Fruit fly (Drosophila melanogaster) whole organism: Measurements from ENCODE around the gene Exo70.
A peak's percentile ranks its signal among the peaks of the same experiment; 100 is the strongest.

Experiments
- CG8478 ChIP-seq: fragments of >200 bp; optimal IDR thresholded peaks from 2 replicates; lab custom pipeline; 2018; ENCODE audit warnings: inconsistent platforms
- Dll ChIP-seq: fragments of >200 bp; optimal IDR thresholded peaks from 2 replicates; lab custom pipeline; 2017
- EcR ChIP-seq, 2 experiments: fragments of >200 bp; optimal IDR thresholded peaks; 2 replicates each; lab custom pipeline; 2017; ENCODE audit warnings: missing biosample characterization in 2 of 2, missing genetic modification characterization in 2 of 2, missing genetic modification reagents in 2 of 2
- pan ChIP-seq: fragments of >200 bp; optimal IDR thresholded peaks from 2 replicates; lab custom pipeline; 2017
- psq ChIP-seq: fragments of >200 bp; optimal IDR thresholded peaks from 2 replicates; lab custom pipeline; 2017
- usp ChIP-seq: fragments of >200 bp; optimal IDR thresholded peaks from 2 replicates; lab custom pipeline; 2017; ENCODE audit warnings: missing biosample characterization, missing genetic modification characterization, mixed read lengths

Gene Exo70

DNA sequence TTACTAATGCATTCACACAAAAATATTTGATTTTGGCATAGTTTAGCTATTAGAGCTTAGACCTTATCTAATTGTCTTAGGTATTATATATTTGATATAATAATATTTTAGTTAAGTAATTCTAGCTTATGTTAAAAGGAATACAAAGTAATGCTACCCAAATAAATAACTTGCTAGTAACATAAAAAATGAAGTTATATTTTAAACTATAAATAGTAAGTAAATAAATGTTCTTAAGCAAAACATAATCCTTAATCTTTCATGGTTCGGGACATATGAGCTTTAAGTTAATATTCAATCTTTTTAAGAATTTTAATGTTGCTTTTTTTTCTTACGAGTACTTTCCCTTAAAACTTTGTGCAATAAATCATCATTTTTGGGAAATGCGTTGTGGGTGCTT lies 11.5 kb downstream of the Exo70 start:
- TF ChIP-seq Dll (lab: Kevin White, UChicago) (no peak), psq (lab: Kevin White, UChicago) (no peak), CG8478 (lab: Kevin White, UChicago) (no peak), pan (lab: Kevin White, UChicago) (no peak), usp (GFP tag; lab: Kevin White, UChicago) (no peak), EcR (GFP tag; optimal IDR thresholded peaks at IDR 0.05; lab: Kevin White, UChicago) (no peak)

DNA sequence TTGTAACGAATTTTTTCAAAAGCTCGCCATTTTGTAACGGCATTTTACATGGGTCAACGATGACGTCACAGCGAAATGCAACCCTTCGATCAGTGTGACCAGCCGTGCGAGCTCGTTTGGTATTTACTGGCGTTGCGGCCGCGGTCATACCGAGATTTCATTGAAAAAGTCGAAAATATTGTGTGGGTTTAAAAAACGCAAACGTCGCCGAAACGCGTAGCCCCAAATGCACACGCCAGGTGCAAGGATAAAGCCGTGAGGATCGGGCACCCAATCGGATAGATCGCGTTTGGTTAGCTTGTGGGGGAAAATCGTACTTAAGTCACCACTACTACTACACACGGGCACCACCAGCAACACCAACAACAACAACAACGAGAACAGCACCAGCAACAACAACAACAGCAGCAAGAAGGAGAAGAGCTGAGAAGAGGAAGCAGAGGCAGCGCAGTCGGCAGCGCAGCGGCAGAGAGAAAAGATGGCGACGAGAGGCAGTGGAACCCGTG lies 13.2 kb downstream of the Exo70 start, which contains the start of gene Cbl:
Gene Cbl (plus strand): TSS at position 124 of the 506 bp plus-strand sequence.
- TF ChIP-seq Dll (lab: Kevin White, UChicago) = no peak
- no peak for TF ChIP-seq usp (GFP tag; lab: Kevin White, UChicago)

DNA sequence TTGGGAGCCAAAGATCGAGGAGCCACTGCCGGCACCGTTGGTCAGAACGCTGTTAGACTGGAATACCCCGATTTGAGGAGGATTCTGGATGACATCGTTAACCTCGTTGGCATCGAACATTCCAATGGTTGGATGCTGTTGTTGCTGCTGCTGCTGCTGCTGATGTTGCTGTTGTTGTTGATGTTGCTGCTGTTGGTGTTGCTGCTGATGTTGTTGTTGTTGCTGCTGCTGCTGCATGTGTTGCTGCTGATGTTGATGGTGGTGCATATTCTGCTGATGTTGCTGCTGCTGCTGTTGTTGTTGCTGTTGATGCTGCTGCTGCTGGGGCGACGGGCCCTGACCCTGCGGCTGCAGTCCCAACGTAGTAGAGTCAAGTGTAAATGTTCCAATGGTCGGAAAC lies 25.9 kb downstream of the Exo70 start:
- no peak for TF ChIP-seq usp (GFP tag; lab: Kevin White, UChicago)
- TF ChIP-seq EcR (GFP tag; optimal IDR thresholded peaks at IDR 0.05; lab: Kevin White, UChicago) = no peak
- no peak for TF ChIP-seq psq (lab: Kevin White, UChicago)
- TF ChIP-seq CG8478 (lab: Kevin White, UChicago) = no peak
- TF ChIP-seq pan (lab: Kevin White, UChicago) = no peak
- TF ChIP-seq Dll (lab: Kevin White, UChicago) = no peak

DNA sequence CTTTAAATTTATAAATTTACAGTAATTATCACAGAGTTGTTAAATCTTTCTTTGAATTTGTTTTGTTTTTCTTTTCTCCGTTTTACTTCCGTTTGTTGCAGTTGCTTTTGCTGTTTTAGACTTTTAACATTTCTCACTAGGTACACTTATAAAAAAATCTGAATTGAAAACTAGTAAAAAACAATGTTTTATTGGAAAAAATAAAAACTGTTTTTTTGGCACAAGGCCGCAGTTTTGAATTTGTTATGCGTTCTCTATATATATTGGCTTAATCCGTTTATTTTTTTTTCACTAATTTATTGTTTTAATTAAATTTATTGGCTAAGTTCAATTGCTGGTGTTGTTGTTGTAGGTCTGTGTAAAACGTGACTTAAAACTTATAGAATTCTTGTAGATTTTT lies 28.4 kb downstream of the Exo70 start:
- TF ChIP-seq EcR (GFP tag; optimal IDR thresholded peaks at IDR 0.05; lab: Kevin White, UChicago) (no peak), pan (lab: Kevin White, UChicago) (no peak), psq (lab: Kevin White, UChicago) (no peak), CG8478 (lab: Kevin White, UChicago) (no peak), usp (GFP tag; lab: Kevin White, UChicago) (no peak), Dll (lab: Kevin White, UChicago) (no peak)

DNA sequence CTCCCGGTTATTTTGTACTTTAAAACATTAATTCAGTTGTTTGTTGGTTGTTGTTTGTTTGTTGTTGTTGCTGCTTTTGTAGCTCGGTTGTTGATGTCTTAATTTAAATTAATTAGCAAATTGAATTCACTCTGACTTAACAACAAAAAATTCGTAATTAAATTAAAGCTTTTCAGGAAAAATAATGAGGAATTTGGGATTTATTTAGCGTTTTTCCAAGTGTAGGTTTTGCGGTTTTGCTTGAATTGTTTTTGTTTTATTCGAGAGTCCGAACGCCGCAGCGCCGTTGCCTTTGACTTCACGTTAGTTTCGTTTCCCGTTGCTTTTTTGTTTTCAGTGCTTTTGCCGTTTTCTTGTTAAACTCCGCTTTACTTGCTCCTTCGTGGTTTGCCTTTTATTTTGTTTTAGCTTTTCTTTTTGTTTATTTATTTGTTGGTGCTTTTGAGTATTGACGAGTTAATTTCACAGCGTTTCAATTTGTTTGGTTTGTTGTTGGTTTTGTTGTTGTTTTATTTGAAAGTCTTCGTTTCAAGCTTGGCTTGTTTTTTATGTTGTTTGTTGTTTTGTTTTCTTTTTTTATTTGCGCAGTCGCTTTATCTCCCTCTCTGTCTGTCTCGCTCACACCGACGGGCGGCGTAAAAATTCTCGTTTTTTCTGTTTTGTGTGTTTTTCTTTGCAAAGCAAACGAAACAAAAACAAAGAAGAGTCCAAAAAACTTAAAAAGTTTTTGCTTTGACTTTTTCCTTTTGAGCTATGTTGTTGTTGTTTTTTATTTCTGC lies 29.3 kb downstream of the Exo70 start:
- TF ChIP-seq pan (lab: Kevin White, UChicago) (no peak), EcR (GFP tag; optimal IDR thresholded peaks at IDR 0.05; lab: Kevin White, UChicago) (no peak), CG8478 (lab: Kevin White, UChicago) (no peak)

- TF ChIP-seq CG8478 (lab: Kevin White, UChicago) (peak; percentile 27), psq (lab: Kevin White, UChicago) (no peak), EcR (GFP tag; optimal IDR thresholded peaks at IDR 0.05; lab: Kevin White, UChicago) (no peak), pan (lab: Kevin White, UChicago) (no peak), usp (GFP tag; lab: Kevin White, UChicago) (no peak), Dll (lab: Kevin White, UChicago) (no peak)
These were observed 30.3 kb downstream of the Exo70 start, which contains the start of gene Unr for dm6 chr3L:8441745-8442575. Unr (minus strand) TSS chr3L:8442381.

dm6 chr3L:8445027-8445426 lies 33.4 kb downstream of the Exo70 start:
- TF ChIP-seq Dll (lab: Kevin White, UChicago) (no peak), EcR (GFP tag; optimal IDR thresholded peaks at IDR 0.05; lab: Kevin White, UChicago) (no peak), psq (lab: Kevin White, UChicago) (no peak), CG8478 (lab: Kevin White, UChicago) (no peak)

- TF ChIP-seq pan (lab: Kevin White, UChicago) (no peak), EcR (GFP tag; optimal IDR thresholded peaks at IDR 0.05; lab: Kevin White, UChicago) (no peak), Dll (lab: Kevin White, UChicago) (no peak), CG8478 (lab: Kevin White, UChicago) (no peak), psq (lab: Kevin White, UChicago) (no peak), usp (GFP tag; lab: Kevin White, UChicago) (no peak)
These were observed 34.6 kb downstream of the Exo70 start for dm6 chr3L:8446050-8446781.

DNA sequence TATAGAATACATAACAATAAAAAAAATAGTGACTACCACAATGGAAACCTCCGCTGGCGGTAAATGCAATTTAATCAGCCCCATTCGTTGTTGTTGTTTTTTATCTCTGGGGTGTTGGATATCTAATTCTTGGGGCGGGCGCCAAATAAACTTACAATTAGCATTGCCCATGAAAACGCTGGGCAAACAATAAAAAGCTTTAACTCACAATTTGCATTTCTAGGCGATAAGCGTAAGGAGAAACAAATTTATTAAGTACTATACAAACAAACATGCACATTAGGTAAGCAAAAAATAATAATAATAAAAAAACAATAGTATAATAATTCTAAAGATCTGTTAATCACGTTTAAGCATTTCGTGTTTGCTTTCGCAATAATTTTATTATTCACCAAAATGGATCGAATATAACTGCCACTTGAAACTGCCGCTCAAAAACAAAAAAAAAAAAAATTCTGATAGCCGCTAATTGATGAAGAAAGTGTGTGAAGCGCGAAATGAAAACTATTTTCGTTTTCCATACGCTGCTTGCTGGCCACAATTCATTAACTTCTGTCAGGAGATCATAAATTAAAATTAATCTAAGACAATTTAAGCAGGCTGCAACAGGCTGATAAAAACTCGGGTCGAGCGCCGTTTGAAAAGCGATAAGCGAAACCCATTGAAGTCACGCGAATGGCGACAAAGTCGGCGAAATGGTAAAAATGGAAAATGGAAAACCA lies 36.3 kb downstream of the Exo70 start:
- TF ChIP-seq psq (lab: Kevin White, UChicago) (no peak), CG8478 (lab: Kevin White, UChicago) (no peak), usp (GFP tag; lab: Kevin White, UChicago) (no peak), pan (lab: Kevin White, UChicago) (no peak), Dll (lab: Kevin White, UChicago) (no peak), EcR (GFP tag; optimal IDR thresholded peaks at IDR 0.05; lab: Kevin White, UChicago) (no peak)

DNA sequence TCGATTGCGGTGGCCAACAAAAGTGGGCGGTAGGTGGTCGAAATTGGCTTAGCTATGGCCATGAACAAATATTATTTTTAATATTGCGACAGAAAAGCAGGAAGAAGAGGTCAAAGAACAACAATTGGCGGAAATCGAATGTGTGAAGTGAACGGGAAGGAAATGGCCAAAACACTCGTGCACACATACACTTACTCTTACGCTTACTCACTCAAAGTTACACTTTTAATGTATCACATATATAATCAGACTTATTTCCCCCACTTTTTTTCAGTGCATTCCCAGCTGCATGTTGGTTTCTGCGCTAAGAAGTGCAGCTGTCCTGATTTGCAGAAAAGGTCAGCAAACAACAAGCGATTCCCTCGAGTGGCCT lies 36.9 kb downstream of the Exo70 start:
- TF ChIP-seq psq (lab: Kevin White, UChicago) = no peak
- no peak for TF ChIP-seq CG8478 (lab: Kevin White, UChicago)
- TF ChIP-seq EcR (GFP tag; optimal IDR thresholded peaks at IDR 0.05; lab: Kevin White, UChicago) = no peak
- TF ChIP-seq Dll (lab: Kevin White, UChicago) = no peak
